Worm (Caenorhabditis elegans): ENCODE results near the gene F20D6.2.

Gene F20D6.2

DNA sequence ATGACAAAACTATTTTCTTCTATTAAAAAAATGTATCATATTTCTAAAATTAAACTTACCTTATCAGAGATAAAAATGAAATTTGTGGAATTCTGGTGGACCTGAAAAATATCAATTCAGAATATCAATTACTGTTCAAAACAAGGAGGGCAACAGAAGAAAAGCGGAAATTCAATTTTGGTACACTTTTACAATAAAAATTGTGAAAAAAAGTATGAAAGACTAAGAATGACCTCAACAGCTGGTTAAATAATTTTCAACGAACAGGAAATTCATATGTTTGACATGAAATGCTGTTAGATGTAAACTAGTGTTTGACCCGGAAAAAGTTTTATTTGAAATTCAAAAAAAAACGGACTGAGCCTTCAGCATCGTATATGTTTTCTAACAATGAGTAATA lies 28.0 kb downstream of the F20D6.2 start, which contains the start of gene K07C11.7:
K07C11.7 (minus strand) TSS at position 101 of the 400 bp plus-strand sequence.
- TF ChIP-seq grh-1 (GFP tag; IDR thresholded peaks at IDR 0.05) = no peak
- no peak for TF ChIP-seq ztf-4 (tag; optimal IDR thresholded peaks at IDR 0.05)
- no peak for TF ChIP-seq dsc-1 (tag; optimal IDR thresholded peaks at IDR 0.05)
- TF ChIP-seq unc-62 (GFP tag; optimal IDR thresholded peaks at IDR 0.05) = no peak
- TF ChIP-seq lin-13 (GFP tag; optimal IDR thresholded peaks at IDR 0.05) = no peak
- no peak for TF ChIP-seq pax-3 (tag; optimal IDR thresholded peaks at IDR 0.05)
- TF ChIP-seq lin-35 (GFP tag; optimal IDR thresholded peaks at IDR 0.05) = no peak
- TF ChIP-seq blmp-1 (tag; optimal IDR thresholded peaks at IDR 0.05) = no peak
- TF ChIP-seq nhr-71 (tag; optimal IDR thresholded peaks at IDR 0.05) = no peak

DNA sequence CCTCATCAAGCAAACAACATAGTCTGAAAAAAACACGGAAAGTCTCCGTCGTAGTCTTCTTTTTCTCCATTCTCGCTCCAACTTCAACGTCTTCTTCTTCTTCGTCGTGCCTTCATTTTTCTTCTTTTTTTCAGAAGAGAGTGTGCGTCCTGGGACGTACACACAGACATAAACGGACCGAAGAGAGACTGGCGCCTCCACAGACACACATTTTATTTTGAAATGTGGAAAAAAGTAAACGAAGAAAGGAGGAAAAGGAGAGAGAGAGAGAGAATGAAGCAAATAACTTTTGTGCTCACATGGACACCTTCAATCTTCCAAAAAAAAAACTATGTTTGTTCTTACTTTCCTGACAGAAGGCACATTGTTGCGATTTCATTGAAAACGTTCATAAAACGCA lies 29.3 kb downstream of the F20D6.2 start:
- no peak for TF ChIP-seq blmp-1 (tag; optimal IDR thresholded peaks at IDR 0.05)
- TF ChIP-seq aly-2 (tag; optimal IDR thresholded peaks at IDR 0.05) = no peak
- no peak for TF ChIP-seq hpl-2 (GFP tag; optimal IDR thresholded peaks at IDR 0.05)
- no peak for TF ChIP-seq ces-1 (GFP tag; optimal IDR thresholded peaks at IDR 0.05)
- no peak for TF ChIP-seq ets-5 (GFP tag; IDR thresholded peaks at IDR 0.05)
- TF ChIP-seq lin-14 (GFP tag; optimal IDR thresholded peaks at IDR 0.05) = peak; percentile 49
- no peak for TF ChIP-seq fkh-4 (tag; optimal IDR thresholded peaks at IDR 0.05; ENCODE audit: borderline replicate concordance)
- no peak for TF ChIP-seq swsn-7 (tag; optimal IDR thresholded peaks at IDR 0.05)
- TF ChIP-seq unc-62 (GFP tag; optimal IDR thresholded peaks at IDR 0.05) = no peak
- TF ChIP-seq lsy-2 (tag; optimal IDR thresholded peaks at IDR 0.05) = peak in 1 of 2 experiments; percentile 5
- TF ChIP-seq jun-1 (tag; optimal IDR thresholded peaks at IDR 0.05) = no peak
- TF ChIP-seq zip-4 (GFP tag; optimal IDR thresholded peaks at IDR 0.05) = no peak

DNA sequence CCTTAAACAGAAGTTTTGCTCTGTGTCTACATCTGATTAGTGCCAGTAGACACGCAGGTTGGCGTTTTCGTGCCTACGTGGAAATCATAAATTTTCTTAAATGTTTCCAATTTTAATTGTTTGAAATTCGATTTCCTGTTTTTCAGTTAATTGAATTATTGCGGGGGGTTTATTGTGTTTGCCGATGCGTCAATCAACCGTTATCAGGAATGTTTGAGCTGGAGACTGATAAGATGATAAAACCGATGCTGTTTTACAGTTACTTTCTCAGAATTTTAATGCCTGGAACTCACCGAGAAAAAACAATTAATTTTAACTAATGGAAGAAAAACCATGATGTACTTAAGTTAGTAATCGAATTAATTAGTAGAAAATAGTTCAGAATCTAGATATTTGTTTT lies 31.3 kb downstream of the F20D6.2 start:
- no peak for TF ChIP-seq efl-3 (GFP tag; optimal IDR thresholded peaks at IDR 0.05)
- TF ChIP-seq dpl-1 (GFP tag; optimal IDR thresholded peaks at IDR 0.05) = no peak
- no peak for TF ChIP-seq alr-1 (tag; optimal IDR thresholded peaks at IDR 0.05; ENCODE audit: borderline replicate concordance)
- peak; percentile 74 for TF ChIP-seq elt-2 (tag; optimal IDR thresholded peaks at IDR 0.05)
- TF ChIP-seq isw-1 (GFP tag; IDR thresholded peaks at IDR 0.05) = no peak
- no peak for TF ChIP-seq lin-13 (GFP tag; optimal IDR thresholded peaks at IDR 0.05)
- TF ChIP-seq pqm-1 (tag; optimal IDR thresholded peaks at IDR 0.05) = peak; percentile 91
- TF ChIP-seq snpc-4 (tag; optimal IDR thresholded peaks at IDR 0.05) = no peak
- no peak for TF ChIP-seq efl-1 (optimal IDR thresholded peaks at IDR 0.05)
- TF ChIP-seq efl-1 (GFP tag; optimal IDR thresholded peaks at IDR 0.05 in 1 of 2) = peak in 1 of 2 experiments; percentile 58
- no peak for TF ChIP-seq lin-15B (tag; optimal IDR thresholded peaks at IDR 0.05)
- TF ChIP-seq nhr-12 (tag; optimal IDR thresholded peaks at IDR 0.05) = no peak
- no peak for TF ChIP-seq nhr-90 (tag; optimal IDR thresholded peaks at IDR 0.05; ENCODE audit: poor library complexity)

DNA sequence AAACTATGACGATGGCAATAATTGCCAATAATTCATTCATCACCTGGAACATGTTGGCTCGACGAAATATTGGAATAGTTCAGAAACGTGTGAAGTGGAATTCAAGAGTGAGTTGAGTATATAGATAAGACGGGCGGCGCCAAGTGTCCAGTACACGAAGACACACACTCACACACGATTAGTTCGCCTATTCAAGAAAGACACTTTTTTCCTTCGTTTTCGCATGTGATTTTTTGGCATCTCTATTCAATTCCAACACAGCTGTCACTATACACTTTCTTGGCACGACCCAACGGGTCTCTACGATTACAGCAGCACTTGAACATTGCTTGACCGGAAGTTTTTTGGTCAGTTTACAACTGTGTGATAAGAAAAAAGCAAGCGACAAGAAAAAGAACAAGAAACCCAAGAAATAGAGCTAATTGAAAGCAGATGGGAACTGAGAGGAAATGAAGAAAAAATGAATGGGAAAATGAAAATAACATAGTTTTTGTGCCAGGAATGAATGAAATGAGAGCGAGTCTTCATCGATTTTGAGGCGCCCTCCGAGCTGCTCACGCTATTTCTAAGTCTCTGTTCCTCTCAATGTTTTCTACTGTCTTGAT lies 31.9 kb downstream of the F20D6.2 start, which contains the start of gene K07C11.8:
K07C11.8 (minus strand) TSS at position 224 of the 605 bp plus-strand sequence.
- peak; percentile 10 for TF ChIP-seq nhr-71 (tag; optimal IDR thresholded peaks at IDR 0.05)
- peak; percentile 56 for TF ChIP-seq lin-14 (GFP tag; optimal IDR thresholded peaks at IDR 0.05)
- TF ChIP-seq dsc-1 (tag; optimal IDR thresholded peaks at IDR 0.05) = peak; percentile 88
- TF ChIP-seq efl-1 (optimal IDR thresholded peaks at IDR 0.05) = no peak
- TF ChIP-seq efl-1 (GFP tag; optimal IDR thresholded peaks at IDR 0.05 in 1 of 2) = peak in 1 of 2 experiments; percentile 82
- peak; percentile 23 for TF ChIP-seq fkh-4 (tag; optimal IDR thresholded peaks at IDR 0.05; ENCODE audit: borderline replicate concordance)
- no peak for TF ChIP-seq ceh-8 (GFP tag; optimal IDR thresholded peaks at IDR 0.05)
- TF ChIP-seq ceh-63 (GFP tag; optimal IDR thresholded peaks at IDR 0.05) = no peak
- peak; percentile 51 for TF ChIP-seq fkh-10 (GFP tag; optimal IDR thresholded peaks at IDR 0.05)
- peak in 1 of 2 experiments; percentile 13 for TF ChIP-seq lin-35 (GFP tag; optimal IDR thresholded peaks at IDR 0.05)
- TF ChIP-seq nhr-85 (tag) = no peak
- TF ChIP-seq alr-1 (tag; optimal IDR thresholded peaks at IDR 0.05; ENCODE audit: borderline replicate concordance) = no peak
